Worm (Caenorhabditis elegans): ENCODE results near the gene nhr-96.

Gene nhr-96

DNA sequence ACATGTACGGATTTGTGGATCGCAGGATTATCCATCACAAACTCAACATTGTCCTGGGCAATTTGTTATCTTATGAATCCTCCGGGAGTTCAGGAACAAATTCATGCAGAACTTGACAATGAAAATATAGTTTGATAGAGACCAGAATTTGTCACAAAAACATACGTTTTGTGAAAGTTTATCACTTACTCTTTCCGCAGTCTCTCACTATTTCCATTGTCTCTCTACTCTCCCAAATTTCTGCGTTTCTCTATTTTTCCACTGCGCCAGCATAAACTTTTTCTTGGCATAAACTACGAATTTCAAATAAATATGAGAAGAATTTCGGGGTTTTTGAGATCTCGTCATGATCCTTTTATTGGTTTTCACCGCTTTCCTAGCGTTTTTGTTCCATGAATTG is 9.4 kb downstream of the nhr-96 start, which contains the start of gene cyp-33C3:
Gene cyp-33C3 (plus strand): TSS at position 149 of the 400 bp plus-strand sequence.
- TF ChIP-seq ceh-39 (tag; optimal IDR thresholded peaks at IDR 0.05) (no peak), flh-1 (GFP tag; optimal IDR thresholded peaks at IDR 0.05) (no peak), pha-4 (tag; optimal IDR thresholded peaks at IDR 0.05) (no peak)

DNA sequence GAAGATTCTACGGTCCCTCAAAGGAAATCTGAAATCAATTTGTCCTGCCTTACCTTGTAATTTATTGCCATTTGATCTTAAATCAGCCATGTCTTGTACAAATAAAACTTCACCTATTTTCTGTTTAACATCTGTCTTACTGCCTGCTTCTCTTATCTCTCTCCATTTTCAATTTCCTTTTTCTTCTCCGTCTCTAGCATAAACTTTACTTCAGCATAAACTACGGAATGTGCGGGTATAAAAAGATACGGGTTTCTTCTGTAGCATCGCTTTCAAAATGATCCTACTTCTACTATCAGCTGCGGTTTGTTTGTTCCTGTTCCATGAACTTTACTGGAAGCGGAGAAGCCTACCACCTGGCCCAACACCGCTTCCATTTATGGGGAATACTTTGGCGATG is 11.5 kb downstream of the nhr-96 start, which contains the start of gene cyp-33C5:
Gene cyp-33C5 (plus strand): TSS at position 254 of the 400 bp plus-strand sequence.
- no peak for TF ChIP-seq nhr-76 (tag; optimal IDR thresholded peaks at IDR 0.05)
- no peak for TF ChIP-seq ceh-43 (GFP tag; optimal IDR thresholded peaks at IDR 0.05)
- no peak for TF ChIP-seq nhr-28 (tag; optimal IDR thresholded peaks at IDR 0.05)
- no peak for TF ChIP-seq hlh-1 (tag; optimal IDR thresholded peaks at IDR 0.05)
- no peak for TF ChIP-seq sem-2 (GFP tag; optimal IDR thresholded peaks at IDR 0.05)
- no peak for TF ChIP-seq lin-13 (tag; optimal IDR thresholded peaks at IDR 0.05)
- no peak for TF ChIP-seq ztf-11 (tag; optimal IDR thresholded peaks at IDR 0.05)
- no peak for TF ChIP-seq elt-3 (tag; optimal IDR thresholded peaks at IDR 0.05)
- TF ChIP-seq lsy-2 (tag; optimal IDR thresholded peaks at IDR 0.05), result no peak
- no peak for TF ChIP-seq zip-8 (tag; optimal IDR thresholded peaks at IDR 0.05)
- no peak for TF ChIP-seq unc-62 (GFP tag; optimal IDR thresholded peaks at IDR 0.05)
- no peak for TF ChIP-seq ceh-83 (GFP tag; optimal IDR thresholded peaks at IDR 0.05)
- TF ChIP-seq nhr-2 (tag; optimal IDR thresholded peaks at IDR 0.05), result no peak

DNA sequence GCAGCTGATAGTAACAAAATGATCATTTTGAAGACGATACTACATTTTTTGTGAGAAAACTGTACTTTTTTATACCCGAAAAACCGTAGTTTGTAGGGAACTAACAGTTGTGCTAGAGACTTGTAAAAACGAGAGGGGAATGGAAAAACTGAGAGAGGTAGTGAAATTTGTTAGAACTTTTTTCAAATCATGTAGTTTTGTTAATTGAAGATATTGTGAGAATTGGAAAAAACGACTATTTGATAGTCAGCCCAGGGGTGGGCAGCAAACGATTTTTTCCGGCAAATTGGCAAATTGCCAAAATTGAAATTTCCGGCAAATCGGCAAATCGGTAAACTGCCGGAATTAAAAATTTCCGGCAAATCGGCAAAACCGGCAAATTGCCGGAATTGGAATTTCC is 16.0 kb downstream of the nhr-96 start, which contains the start of gene cyp-33C6:
Gene cyp-33C6 (minus strand): TSS at position 101 of the 400 bp plus-strand sequence.
- no peak for TF ChIP-seq pha-4 (tag; optimal IDR thresholded peaks at IDR 0.05)
- no peak for TF ChIP-seq hlh-1 (tag; optimal IDR thresholded peaks at IDR 0.05)
- TF ChIP-seq zip-8 (tag; optimal IDR thresholded peaks at IDR 0.05), result no peak
- no peak for TF ChIP-seq nhr-2 (tag; optimal IDR thresholded peaks at IDR 0.05)
- no peak for TF ChIP-seq ces-1 (GFP tag; optimal IDR thresholded peaks at IDR 0.05)
- TF ChIP-seq lin-32 (GFP tag; optimal IDR thresholded peaks at IDR 0.05), result no peak
- TF ChIP-seq nhr-76 (tag; optimal IDR thresholded peaks at IDR 0.05), result no peak
- no peak for TF ChIP-seq drap-1 (GFP tag; optimal IDR thresholded peaks at IDR 0.05)
- TF ChIP-seq nhr-12 (tag; optimal IDR thresholded peaks at IDR 0.05), result no peak
- TF ChIP-seq mep-1 (tag; optimal IDR thresholded peaks at IDR 0.05), result no peak
- no peak for TF ChIP-seq mls-2 (tag; optimal IDR thresholded peaks at IDR 0.05)
- TF ChIP-seq ham-2 (GFP tag; optimal IDR thresholded peaks at IDR 0.05), result no peak
- no peak for TF ChIP-seq elt-1 (tag; optimal IDR thresholded peaks at IDR 0.05; ENCODE audit: borderline replicate concordance, insufficient read depth)
- no peak for TF ChIP-seq ceh-39 (tag; optimal IDR thresholded peaks at IDR 0.05)
- TF ChIP-seq sem-2 (GFP tag; optimal IDR thresholded peaks at IDR 0.05), result no peak
- TF ChIP-seq nhr-28 (tag; optimal IDR thresholded peaks at IDR 0.05), result no peak
- TF ChIP-seq ceh-83 (GFP tag; optimal IDR thresholded peaks at IDR 0.05), result no peak
- no peak for TF ChIP-seq unc-62 (GFP tag; optimal IDR thresholded peaks at IDR 0.05)
- no peak for TF ChIP-seq M03D4.4 (tag; optimal IDR thresholded peaks at IDR 0.05)
- TF ChIP-seq lsy-2 (tag; optimal IDR thresholded peaks at IDR 0.05), result no peak

DNA sequence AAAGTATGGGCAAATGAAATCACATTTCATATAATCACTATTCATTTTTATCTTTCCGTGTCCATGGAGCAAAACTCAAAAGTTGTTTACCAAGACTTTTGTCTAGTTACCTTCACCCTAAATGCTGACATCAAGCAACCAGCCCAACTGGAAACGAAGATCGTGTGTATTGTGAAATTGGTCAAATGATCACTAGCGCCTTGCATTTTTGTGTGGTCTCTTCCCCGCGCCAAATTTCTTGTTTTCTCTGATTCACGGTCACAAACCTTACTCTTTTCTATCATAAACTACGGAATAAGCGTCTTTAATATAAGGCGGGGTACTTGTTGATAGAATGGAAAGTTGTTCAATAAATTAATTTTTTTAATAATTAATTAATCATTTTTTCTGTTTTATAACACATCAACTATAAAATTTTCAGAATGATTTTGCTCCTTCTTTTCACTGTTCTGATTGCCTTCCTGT is 16.9 kb downstream of the nhr-96 start, which contains the start of gene cyp-33C7:
Gene cyp-33C7 (plus strand): TSS at position 415 of the 465 bp plus-strand sequence.
- TF ChIP-seq hlh-1 (tag; optimal IDR thresholded peaks at IDR 0.05) (no peak), unc-39 (tag; optimal IDR thresholded peaks at IDR 0.05) (no peak), M03D4.4 (tag; optimal IDR thresholded peaks at IDR 0.05) (no peak), bed-3 (GFP tag; optimal IDR thresholded peaks at IDR 0.05) (no peak), pha-4 (tag; optimal IDR thresholded peaks at IDR 0.05) (no peak), unc-120 (tag; optimal IDR thresholded peaks at IDR 0.05; ENCODE audit: poor library complexity, severe bottlenecking) (no peak), zip-8 (tag; optimal IDR thresholded peaks at IDR 0.05) (no peak), blmp-1 (tag; optimal IDR thresholded peaks at IDR 0.05) (no peak), nhr-237 (tag; optimal IDR thresholded peaks at IDR 0.05) (no peak), ham-2 (GFP tag; optimal IDR thresholded peaks at IDR 0.05) (no peak), lin-32 (GFP tag; optimal IDR thresholded peaks at IDR 0.05) (no peak), ces-1 (GFP tag; optimal IDR thresholded peaks at IDR 0.05) (no peak)

DNA sequence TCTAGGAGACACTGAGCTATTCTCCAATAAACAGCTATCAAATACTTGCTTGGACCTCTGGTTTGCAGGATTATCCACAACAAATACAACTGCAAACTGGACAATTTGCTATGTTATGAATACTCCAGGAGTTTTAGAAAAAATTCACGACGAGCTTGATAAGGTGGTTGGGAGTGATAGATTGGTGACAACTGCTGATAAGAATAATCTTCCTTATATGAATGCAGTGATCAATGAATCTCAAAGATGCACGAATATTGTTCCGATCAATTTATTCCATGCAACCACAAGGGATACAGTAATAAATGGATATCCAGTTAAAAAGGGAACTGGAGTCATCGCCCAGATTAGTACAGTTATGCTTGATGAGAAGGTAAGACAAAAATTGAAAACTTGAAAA is 18.5 kb downstream of the nhr-96 start:
- no peak for TF ChIP-seq ceh-43 (GFP tag; optimal IDR thresholded peaks at IDR 0.05)
- no peak for TF ChIP-seq ces-1 (GFP tag; optimal IDR thresholded peaks at IDR 0.05)
- TF ChIP-seq mls-2 (tag; optimal IDR thresholded peaks at IDR 0.05), result no peak
- TF ChIP-seq unc-120 (tag; optimal IDR thresholded peaks at IDR 0.05; ENCODE audit: poor library complexity, severe bottlenecking), result no peak
- TF ChIP-seq flh-1 (GFP tag; optimal IDR thresholded peaks at IDR 0.05), result no peak
- no peak for TF ChIP-seq zip-8 (tag; optimal IDR thresholded peaks at IDR 0.05)
- TF ChIP-seq sptf-1 (tag; optimal IDR thresholded peaks at IDR 0.05), result no peak
- TF ChIP-seq hlh-1 (tag; optimal IDR thresholded peaks at IDR 0.05), result no peak
- no peak for TF ChIP-seq unc-62 (GFP tag; optimal IDR thresholded peaks at IDR 0.05)
- TF ChIP-seq bed-3 (GFP tag; optimal IDR thresholded peaks at IDR 0.05), result no peak
- no peak for TF ChIP-seq ham-2 (GFP tag; optimal IDR thresholded peaks at IDR 0.05)
- no peak for TF ChIP-seq M03D4.4 (tag; optimal IDR thresholded peaks at IDR 0.05)
- no peak for TF ChIP-seq elt-1 (tag; optimal IDR thresholded peaks at IDR 0.05; ENCODE audit: borderline replicate concordance, insufficient read depth)
- no peak for TF ChIP-seq nhr-76 (tag; optimal IDR thresholded peaks at IDR 0.05)
